Fruit fly (Drosophila melanogaster) whole organism, embryonic: Measurements from ENCODE around the gene CG14684.

ENCODE experiments used
- B-H2 ChIP-seq: fragments of 200-800 bp; sonication (Bioruptor generic); optimal IDR thresholded peaks from 2 replicates; lab custom pipeline; 2018; ENCODE audit warnings: missing biosample characterization, mild to moderate bottlenecking, missing genetic modification characterization
- CG10209 ChIP-seq: fragments of 200-800 bp; sonication (Bioruptor generic); optimal IDR thresholded peaks from 3 replicates; lab custom pipeline; 2017; ENCODE audit warnings: missing biosample characterization, mild to moderate bottlenecking, missing genetic modification characterization, missing genetic modification reagents
- CG10274 ChIP-seq: fragments of 200-800 bp; sonication (Bioruptor generic); optimal IDR thresholded peaks from 3 replicates; lab custom pipeline; 2017; ENCODE audit warnings: missing biosample characterization, mild to moderate bottlenecking, missing genetic modification characterization
- CG10366 ChIP-seq: fragments of 200-800 bp; sonication (Bioruptor generic); IDR thresholded peaks from 2 replicates; pipeline ENCODE4 v1.3.6; 2022; ENCODE audit warnings: missing biosample characterization, missing genetic modification characterization
- CG11398 ChIP-seq: fragments of 200-800 bp; sonication (Bioruptor generic); optimal IDR thresholded peaks from 2 replicates; lab custom pipeline; 2016; ENCODE audit warnings: missing biosample characterization, missing genetic modification characterization
- CG13424 ChIP-seq: fragments of 200-800 bp; sonication (Bioruptor generic); optimal IDR thresholded peaks from 2 replicates; lab custom pipeline; 2019; ENCODE audit warnings: missing biosample characterization, mild to moderate bottlenecking, missing genetic modification characterization, moderate library complexity
- CG14050 ChIP-seq: fragments of 200-800 bp; sonication (Bioruptor generic); IDR thresholded peaks from 3 replicates; pipeline ENCODE4 v1.3.6; 2022; ENCODE audit warnings: missing biosample characterization, missing genetic modification characterization
- CG2120 ChIP-seq: fragments of 200-800 bp; sonication (Bioruptor generic); optimal IDR thresholded peaks from 3 replicates; lab custom pipeline; 2016; ENCODE audit warnings: missing biosample characterization, missing genetic modification characterization
- CG2199 ChIP-seq: fragments of 200-800 bp; sonication (Bioruptor generic); IDR thresholded peaks from 3 replicates; pipeline ENCODE4 v1.3.6; 2022; ENCODE audit warnings: missing biosample characterization, missing genetic modification characterization
- CG2712 ChIP-seq: fragments of 200-800 bp; optimal IDR thresholded peaks from 3 replicates; lab custom pipeline; 2019; ENCODE audit warnings: missing biosample characterization, mild to moderate bottlenecking, missing genetic modification characterization, moderate library complexity
- CG30020 ChIP-seq: fragments of 200-800 bp; optimal IDR thresholded peaks from 2 replicates; lab custom pipeline; 2019; ENCODE audit warnings: missing biosample characterization, mild to moderate bottlenecking, missing genetic modification characterization, moderate library complexity
- CG30403 ChIP-seq: fragments of 200-800 bp; sonication (Bioruptor generic); optimal IDR thresholded peaks from 3 replicates; lab custom pipeline; 2016; ENCODE audit warnings: missing biosample characterization, missing genetic modification characterization
- CG3281 ChIP-seq: fragments of 200-800 bp; sonication (Bioruptor generic); optimal IDR thresholded peaks from 3 replicates; lab custom pipeline; 2017; ENCODE audit warnings: missing biosample characterization, mild to moderate bottlenecking, missing genetic modification characterization
- CG7372 ChIP-seq: fragments of 200-800 bp; sonication (Bioruptor generic); IDR thresholded peaks from 2 replicates; pipeline ENCODE4 v1.3.6; 2022; ENCODE audit warnings: missing biosample characterization, missing genetic modification characterization
- CG7786 ChIP-seq: fragments of 200-800 bp; sonication (Bioruptor generic); optimal IDR thresholded peaks from 2 replicates; lab custom pipeline; 2016; ENCODE audit warnings: missing biosample characterization, missing genetic modification characterization
- Fer3 ChIP-seq: fragments of 200-800 bp; sonication (Bioruptor generic); optimal IDR thresholded peaks from 2 replicates; lab custom pipeline; 2018; ENCODE audit warnings: missing biosample characterization, mild to moderate bottlenecking, missing genetic modification characterization, moderate library complexity
- Gug ChIP-seq: fragments of 200-800 bp; sonication (Bioruptor generic); IDR thresholded peaks from 4 replicates; pipeline ENCODE4 v1.3.6; 2022; ENCODE audit warnings: missing biosample characterization, missing genetic modification characterization
- Hand ChIP-seq: fragments of 200-800 bp; sonication (Bioruptor generic); optimal IDR thresholded peaks from 2 replicates; lab custom pipeline; 2017; ENCODE audit warnings: mild to moderate bottlenecking, missing biosample characterization, missing genetic modification reagents, missing genetic modification characterization
- Hmx ChIP-seq: fragments of 200-800 bp; sonication (Bioruptor generic); optimal IDR thresholded peaks from 2 replicates; lab custom pipeline; 2016; ENCODE audit warnings: missing biosample characterization, missing genetic modification characterization
- Hr39 ChIP-seq: fragments of >200 bp; optimal IDR thresholded peaks from 2 replicates; lab custom pipeline; 2017
- Hr51 ChIP-seq, 2 experiments: fragments of 200-800 bp; sonication (Bioruptor generic); optimal IDR thresholded peaks; 2 replicates in 1 of 2; 3 replicates in 1 of 2; lab custom pipeline; 2016 to 2018; ENCODE audit warnings: missing biosample characterization in 2 of 2, missing genetic modification characterization in 2 of 2, mild to moderate bottlenecking in 1 of 2, moderate library complexity in 1 of 2
- Hr78 ChIP-seq, 2 experiments: fragments of 200-800 bp in 1 of 2; fragments of >200 bp in 1 of 2; sonication (Bioruptor generic) in 1 of 2; optimal IDR thresholded peaks; 2 replicates each; lab custom pipeline; 2017 to 2019; ENCODE audit warnings: missing biosample characterization in 2 of 2, missing genetic modification characterization in 2 of 2, mild to moderate bottlenecking in 1 of 2, moderate library complexity in 1 of 2
- Med ChIP-seq: fragments of 200-800 bp; sonication (Bioruptor generic); peaks from one replicate; lab custom pipeline; 2016; ENCODE audit warnings: missing biosample characterization, missing genetic modification characterization, mild to moderate bottlenecking, inconsistent platforms, moderate library complexity
- Meics ChIP-seq: fragments of 200-800 bp; sonication (Bioruptor generic); optimal IDR thresholded peaks from 2 replicates; lab custom pipeline; 2017; ENCODE audit warnings: missing biosample characterization, mild to moderate bottlenecking, missing genetic modification characterization
- Oli ChIP-seq: fragments of 200-800 bp; sonication (Bioruptor generic); optimal IDR thresholded peaks from 2 replicates; lab custom pipeline; 2018; ENCODE audit warnings: missing biosample characterization, mild to moderate bottlenecking, missing genetic modification characterization, moderate library complexity
- Pdp1 ChIP-seq, 2 experiments: fragments of 200-800 bp; sonication (Bioruptor generic); optimal IDR thresholded peaks; 3 replicates each; lab custom pipeline; 2016; ENCODE audit warnings: missing biosample characterization in 2 of 2, missing genetic modification characterization in 2 of 2, mild to moderate bottlenecking in 1 of 2, moderate library complexity in 1 of 2
- Six4 ChIP-seq: fragments of 200-800 bp; sonication (Bioruptor generic); optimal IDR thresholded peaks from 2 replicates; lab custom pipeline; 2016; ENCODE audit warnings: missing biosample characterization, missing genetic modification characterization
- Xbp1 ChIP-seq: fragments of 200-800 bp; sonication (Bioruptor generic); optimal IDR thresholded peaks from 3 replicates; lab custom pipeline; 2016; ENCODE audit warnings: missing biosample characterization, mild to moderate bottlenecking, missing genetic modification characterization
- chinmo ChIP-seq: fragments of 200-800 bp; sonication (Bioruptor generic); IDR thresholded peaks from 4 replicates; pipeline ENCODE4 v1.3.6; 2022; ENCODE audit warnings: missing biosample characterization, missing genetic modification characterization; ENCODE audit not compliant: partially characterized antibody
- chn ChIP-seq: fragments of 200-800 bp; sonication (Bioruptor generic); optimal IDR thresholded peaks from 2 replicates; lab custom pipeline; 2016; ENCODE audit warnings: missing biosample characterization, missing genetic modification characterization
- ci ChIP-seq: fragments of 200-800 bp; sonication (Bioruptor generic); IDR thresholded peaks from 3 replicates; pipeline ENCODE4 v1.3.6; 2022; ENCODE audit warnings: missing biosample characterization, missing genetic modification characterization
- eyg ChIP-seq: fragments of 200-800 bp; sonication (Bioruptor generic); optimal IDR thresholded peaks from 3 replicates; lab custom pipeline; 2016; ENCODE audit warnings: missing biosample characterization, missing genetic modification characterization
- gcm ChIP-seq: fragments of 200-800 bp; sonication (Bioruptor generic); optimal IDR thresholded peaks from 2 replicates; lab custom pipeline; 2019; ENCODE audit warnings: missing biosample characterization, mild to moderate bottlenecking, missing genetic modification characterization, moderate library complexity
- gem ChIP-seq: fragments of 200-800 bp; sonication (Bioruptor generic); optimal IDR thresholded peaks from 2 replicates; lab custom pipeline; 2019; ENCODE audit warnings: missing biosample characterization, mild to moderate bottlenecking, missing genetic modification characterization, moderate library complexity
- ham ChIP-seq: fragments of 200-800 bp; sonication (Bioruptor generic); IDR thresholded peaks from 2 replicates; pipeline ENCODE4 v1.3.6; 2022; ENCODE audit warnings: missing biosample characterization, missing genetic modification characterization
- jigr1 ChIP-seq: fragments of 200-800 bp; sonication (Bioruptor generic); IDR thresholded peaks from 3 replicates; pipeline ENCODE4 v1.3.6; 2022; ENCODE audit warnings: missing biosample characterization, missing genetic modification characterization
- knrl ChIP-seq: fragments of 200-800 bp; sonication (Bioruptor generic); IDR thresholded peaks from 3 replicates; pipeline ENCODE4 v1.3.6; 2022; ENCODE audit warnings: missing biosample characterization, missing genetic modification characterization; ENCODE audit not compliant: partially characterized antibody
- lilli ChIP-seq: fragments of 200-800 bp; sonication (Bioruptor generic); optimal IDR thresholded peaks from 3 replicates; lab custom pipeline; 2016; ENCODE audit warnings: missing biosample characterization, missing genetic modification characterization
- sens ChIP-seq: fragments of 200-800 bp; sonication (Bioruptor generic); peaks from one replicate; lab custom pipeline; 2016; ENCODE audit warnings: missing biosample characterization, missing genetic modification characterization
- sim ChIP-seq: fragments of 200-800 bp; sonication (Bioruptor generic); IDR thresholded peaks from 2 replicates; pipeline ENCODE4 v1.3.6; 2022; ENCODE audit warnings: missing biosample characterization, missing genetic modification characterization
- slbo ChIP-seq: fragments of 200-800 bp; sonication (Bioruptor generic); IDR thresholded peaks from 2 replicates; pipeline ENCODE4 v1.3.6; 2022; ENCODE audit warnings: missing biosample characterization, missing genetic modification characterization
- tio ChIP-seq: fragments of 200-800 bp; sonication (Bioruptor generic); optimal IDR thresholded peaks from 2 replicates; lab custom pipeline; 2017; ENCODE audit warnings: missing biosample characterization, missing genetic modification characterization, inconsistent platforms
- tna ChIP-seq: fragments of 200-800 bp; sonication (Bioruptor generic); IDR thresholded peaks from 2 replicates; pipeline ENCODE4 v1.3.6; 2022; ENCODE audit warnings: missing biosample characterization, missing genetic modification characterization; ENCODE audit not compliant: partially characterized antibody
- ttk ChIP-seq: fragments of 200-800 bp; sonication (Bioruptor generic); IDR thresholded peaks from 2 replicates; pipeline ENCODE4 v2.1.2; 2022; ENCODE audit warnings: missing biosample characterization, missing genetic modification characterization
- wdn ChIP-seq: fragments of 200-800 bp; sonication (Bioruptor generic); IDR thresholded peaks from 2 replicates; pipeline ENCODE4 v1.3.6; 2022; ENCODE audit warnings: missing biosample characterization, missing genetic modification characterization

CG14684 gene

dm6 chr3R:10678935-10679565 is 27.7 kb upstream of the CG14684 start (continued):
- no peak for TF ChIP-seq jigr1 (GFP tag; lab: Robert Waterston, UW)
- 0 out of 3 replicates have a peak, but pooled peaks have one; percentile 26 for TF ChIP-seq ci (GFP tag; lab: Robert Waterston, UW)
- TF ChIP-seq CG11398 (GFP tag; lab: Kevin White, UChicago) = no peak
- no peak for TF ChIP-seq knrl (GFP tag; lab: Robert Waterston, UW)
- peak; percentile 31 for TF ChIP-seq CG2120 (GFP tag; lab: Kevin White, UChicago)
- peak; percentile 9 for TF ChIP-seq Meics (GFP tag; lab: Kevin White, UChicago)
- peak; percentile 25 for TF ChIP-seq Xbp1 (GFP tag; lab: Kevin White, UChicago)
- TF ChIP-seq slbo (GFP tag; lab: Robert Waterston, UW) = peak; percentile 44
- peak in 1 of 2 experiments; percentile 3 for TF ChIP-seq Hr78 (GFP tag; optimal IDR thresholded peaks at IDR 0.05; lab: Kevin White, UChicago)
- peak; percentile 22 for TF ChIP-seq CG2712 (tag; lab: Kevin White, UChicago)
- TF ChIP-seq lilli = peak; percentile 5
- peak in 1 of 2 experiments; percentile 67 for TF ChIP-seq Pdp1 (GFP tag; optimal IDR thresholded peaks at IDR 0.05; lab: Kevin White, UChicago)
- TF ChIP-seq wdn = no peak
- no peak for TF ChIP-seq tio (GFP tag; lab: Kevin White, UChicago)
- TF ChIP-seq gem (tag; lab: Kevin White, UChicago) = peak; percentile 51
- no peak for TF ChIP-seq Gug
- peak; percentile 22 for TF ChIP-seq Oli (tag; lab: Kevin White, UChicago)
- no peak for TF ChIP-seq B-H2
- TF ChIP-seq CG10209 (GFP tag; lab: Kevin White, UChicago) = peak; percentile 3
- peak; percentile 12 for TF ChIP-seq CG30403 (GFP tag; lab: Kevin White, UChicago)

dm6 chr3R:10679911-10680310 is 26.9 kb upstream of the CG14684 start:
- TF ChIP-seq sens (GFP tag; lab: Kevin White, UChicago) (peak; percentile 46), ham (GFP tag; lab: Robert Waterston, UW) (no peak), Hr51 (GFP tag; optimal IDR thresholded peaks at IDR 0.05; lab: Kevin White, UChicago) (no peak), Pdp1 (GFP tag; optimal IDR thresholded peaks at IDR 0.05; lab: Kevin White, UChicago) (peak in 1 of 2 experiments; percentile 63), CG7372 (GFP tag; lab: Robert Waterston, UW) (no peak), gcm (GFP tag; lab: Kevin White, UChicago) (peak; percentile 6), chinmo (GFP tag; lab: Robert Waterston, UW) (0 out of 4 replicates have a peak, but pooled peaks have one; percentile 38), CG2199 (GFP tag; lab: Robert Waterston, UW) (peak; percentile 51; the same call in 1 of the 3 replicates)

dm6 chr3R:10680825-10681681 is 25.7 kb upstream of the CG14684 start, which contains the start of gene Phyhd1:
Phyhd1 (minus strand) TSS chr3R:10680925.
- TF ChIP-seq Fer3 (tag; lab: Kevin White, UChicago) (peak; percentile 93), CG10274 (peak; percentile 70), CG14050 (peak; percentile 92), eyg (GFP tag; lab: Kevin White, UChicago) (peak; percentile 92), ttk (GFP tag; lab: Robert Waterston, UW) (peak; percentile 90), Gug (peak; percentile 91), CG7786 (GFP tag; lab: Kevin White, UChicago) (peak; percentile 97), Hand (peak; percentile 88), CG30020 (tag; lab: Kevin White, UChicago) (peak; percentile 30), slbo (GFP tag; lab: Robert Waterston, UW) (peak; percentile 96), tna (GFP tag; lab: Robert Waterston, UW) (no peak; the same call in 1 of the 2 replicates), CG10366 (GFP tag; lab: Robert Waterston, UW) (peak; percentile 93), Hmx (GFP tag; lab: Kevin White, UChicago) (peak; percentile 80), CG3281 (GFP tag; lab: Kevin White, UChicago) (peak; percentile 92), CG13424 (tag; lab: Kevin White, UChicago) (peak; percentile 91), Six4 (peak; percentile 94), chn (GFP tag; lab: Kevin White, UChicago) (peak; percentile 95), Med (GFP tag; lab: Kevin White, UChicago) (peak; percentile 100), sim (GFP tag; lab: Robert Waterston, UW) (peak; percentile 72; the same call in 1 of the 2 replicates), Hr39 (lab: Kevin White, UChicago) (no peak)
